Fruit fly (Drosophila melanogaster): Measurements from ENCODE around the gene grk.

grk gene

dm6 chr2L:8449358-8449757, 16.0 kb upstream of the grk start, which contains the start of gene Aasdh (continued):
- TF ChIP-seq CG14860 (GFP tag; IDR thresholded peaks at IDR 0.05; ENCODE audit: partially characterized antibody), result no peak
- 0 out of 2 replicates have a peak, but pooled peaks have one; percentile 14 for TF ChIP-seq bowl (GFP tag; IDR thresholded peaks at IDR 0.05)
- TF ChIP-seq sna (GFP tag; IDR thresholded peaks at IDR 0.05; ENCODE audit: partially characterized antibody), result no peak
- TF ChIP-seq caup (GFP tag; optimal IDR thresholded peaks at IDR 0.05; ENCODE audit: severe bottlenecking), result no peak
- no peak for TF ChIP-seq CkIIα-i1 (GFP tag; IDR thresholded peaks at IDR 0.05)
- TF ChIP-seq gfzf (GFP tag; optimal IDR thresholded peaks at IDR 0.05), result no peak
- no peak for TF ChIP-seq fd102C (GFP tag; optimal IDR thresholded peaks at IDR 0.05)
- TF ChIP-seq cwo (GFP tag; optimal IDR thresholded peaks at IDR 0.05), result no peak
- no peak for TF ChIP-seq p53 (GFP tag; optimal IDR thresholded peaks at IDR 0.05)
- no peak for TF ChIP-seq jumu (GFP tag; optimal IDR thresholded peaks at IDR 0.05)
- no peak for TF ChIP-seq bsh (GFP tag; optimal IDR thresholded peaks at IDR 0.05)
- no peak for TF ChIP-seq CoRest (tag; optimal IDR thresholded peaks at IDR 0.05)
- TF ChIP-seq crp (GFP tag; optimal IDR thresholded peaks at IDR 0.05), result peak in 1 of 2 experiments; percentile 88
- no peak for TF ChIP-seq Fer2 (tag; optimal IDR thresholded peaks at IDR 0.05)

- TF ChIP-seq so (GFP tag; IDR thresholded peaks at IDR 0.05), result no peak
- TF ChIP-seq luna (GFP tag; optimal IDR thresholded peaks at IDR 0.05), result no peak
- no peak for TF ChIP-seq Lpt (GFP tag; optimal IDR thresholded peaks at IDR 0.05)
- no peak for TF ChIP-seq fd102C (GFP tag; optimal IDR thresholded peaks at IDR 0.05)
- TF ChIP-seq slou (GFP tag; optimal IDR thresholded peaks at IDR 0.05), result no peak
- TF ChIP-seq Ada2b (GFP tag; IDR thresholded peaks at IDR 0.05), result no peak
- no peak for TF ChIP-seq gt (GFP tag; IDR thresholded peaks at IDR 0.05)
- TF ChIP-seq ERR (GFP tag; optimal IDR thresholded peaks at IDR 0.05), result no peak
- no peak for TF ChIP-seq CG18262 (tag; optimal IDR thresholded peaks at IDR 0.05)
- no peak for TF ChIP-seq CG1832 (GFP tag; optimal IDR thresholded peaks at IDR 0.05)
- TF ChIP-seq Mes4 (GFP tag; optimal IDR thresholded peaks at IDR 0.05), result no peak
Measured at dm6 chr2L:8442147-8442546, 8.7 kb upstream of the grk start, which contains the start of gene CG31897. CG31897 (plus strand) TSS chr2L:8442447.

dm6 chr2L:8438052-8438451, 4.7 kb upstream of the grk start, which contains the start of gene mus201:
mus201 (plus strand) TSS chr2L:8438169.
- TF ChIP-seq Rx (GFP tag; IDR thresholded peaks at IDR 0.05) (no peak), dm (GFP tag; optimal IDR thresholded peaks at IDR 0.05) (no peak), MBD-R2 (GFP tag; IDR thresholded peaks at IDR 0.05) (peak; percentile 79), Dll (GFP tag; IDR thresholded peaks at IDR 0.05; ENCODE audit: partially characterized antibody) (no peak), odd (GFP tag; optimal IDR thresholded peaks at IDR 0.05) (no peak), fd96Cb (tag; optimal IDR thresholded peaks at IDR 0.05) (no peak), run (tag; optimal IDR thresholded peaks at IDR 0.05) (no peak), CG10267 (tag; optimal IDR thresholded peaks at IDR 0.05) (peak; percentile 76), Blimp-1 (GFP tag; optimal IDR thresholded peaks at IDR 0.05) (no peak), pzg (GFP tag; optimal IDR thresholded peaks at IDR 0.05) (peak; percentile 23), CG10431 (GFP tag; optimal IDR thresholded peaks at IDR 0.05) (peak; percentile 68), CG3995 (GFP tag; optimal IDR thresholded peaks at IDR 0.05) (peak; percentile 97), Hr39 (optimal IDR thresholded peaks at IDR 0.05) (no peak), CG17186 (GFP tag; optimal IDR thresholded peaks at IDR 0.05) (peak; percentile 13), Poxn (GFP tag; IDR thresholded peaks at IDR 0.05) (no peak), crp (GFP tag; optimal IDR thresholded peaks at IDR 0.05) (peak in 1 of 2 experiments; percentile 80), Usf (GFP tag; optimal IDR thresholded peaks at IDR 0.05) (no peak), CG7357 (GFP tag; IDR thresholded peaks at IDR 0.05) (no peak), Dp (GFP tag; optimal IDR thresholded peaks at IDR 0.05) (peak; percentile 41), stwl (tag; optimal IDR thresholded peaks at IDR 0.05) (peak; percentile 19), bcd (GFP tag; optimal IDR thresholded peaks at IDR 0.05) (no peak), CG4360 (GFP tag; IDR thresholded peaks at IDR 0.05) (no peak), row (GFP tag; IDR thresholded peaks at IDR 0.05) (peak; percentile 32; the same call in 1 of the 3 replicates), E2f2 (GFP tag; IDR thresholded peaks at IDR 0.05) (peak; percentile 47; the same call in 1 of the 2 replicates)

Measured in whole organism, embryonic.